Fruit fly (Drosophila melanogaster) whole organism, wandering third instar larva: Measurements from ENCODE around the gene Polr1B.

Experiments used
- CG32264 ChIP-seq: fragments of 200-800 bp; sonication (Bioruptor generic); optimal IDR thresholded peaks from 2 replicates; lab custom pipeline; 2016; ENCODE audit warnings: missing biosample characterization, missing genetic modification characterization
- CG9705 ChIP-seq: fragments of 200-800 bp; sonication (Bioruptor generic); optimal IDR thresholded peaks from 2 replicates; lab custom pipeline; 2018; ENCODE audit warnings: missing biosample characterization, mild to moderate bottlenecking, missing genetic modification characterization
- CrebA ChIP-seq: fragments of 200-800 bp; sonication (Bioruptor generic); optimal IDR thresholded peaks from 2 replicates; lab custom pipeline; 2016; ENCODE audit warnings: missing biosample characterization, mild to moderate bottlenecking, missing genetic modification characterization, borderline replicate concordance
- Dfd ChIP-seq: fragments of >200 bp; optimal IDR thresholded peaks from 2 replicates; lab custom pipeline; 2017; ENCODE audit warnings: missing biosample characterization, missing genetic modification characterization
- Dif ChIP-seq: fragments of 200-275, 200-300 bp; sonication (Bioruptor generic); optimal IDR thresholded peaks from 2 replicates; lab custom pipeline; 2018; ENCODE audit warnings: missing biosample characterization, missing genetic modification characterization; ENCODE audit not compliant: partially characterized antibody
- GATAd ChIP-seq: sonication (Bioruptor generic); optimal IDR thresholded peaks from 2 replicates; lab custom pipeline; 2016; ENCODE audit warnings: missing biosample characterization, missing genetic modification characterization
- HLH106 ChIP-seq: fragments of 200-800 bp; optimal IDR thresholded peaks from 3 replicates; lab custom pipeline; 2019; ENCODE audit warnings: missing biosample characterization, mild to moderate bottlenecking, missing genetic modification characterization, moderate library complexity
- Hr78 ChIP-seq: fragments of >200 bp; optimal IDR thresholded peaks from 2 replicates; lab custom pipeline; 2017; ENCODE audit warnings: missing biosample characterization, missing genetic modification characterization
- Hr83 ChIP-seq: fragments of 200-300 bp; sonication (Bioruptor generic); optimal IDR thresholded peaks from 2 replicates; lab custom pipeline; 2016; ENCODE audit warnings: missing biosample characterization, mild to moderate bottlenecking, missing genetic modification characterization, moderate library complexity; ENCODE audit not compliant: poor library complexity, severe bottlenecking
- Mio ChIP-seq: sonication (Bioruptor generic); optimal IDR thresholded peaks from 2 replicates; lab custom pipeline; 2016; ENCODE audit warnings: missing biosample characterization, missing genetic modification characterization
- Myc ChIP-seq: fragments of >200 bp; optimal IDR thresholded peaks from 2 replicates; lab custom pipeline; 2017
- br ChIP-seq: fragments of 200-800 bp; sonication (Bioruptor generic); optimal IDR thresholded peaks from 2 replicates; lab custom pipeline; 2016; ENCODE audit warnings: missing biosample characterization, missing genetic modification characterization
- brk ChIP-seq: fragments of 200-800 bp; sonication (Bioruptor generic); optimal IDR thresholded peaks from 2 replicates; lab custom pipeline; 2016; ENCODE audit warnings: missing biosample characterization, mild to moderate bottlenecking, missing genetic modification characterization
- dl ChIP-seq, 2 experiments: fragments of 175-275, 200-275 bp in 1 of 2; fragments of 200-275 bp in 1 of 2; sonication (Bioruptor generic); optimal IDR thresholded peaks; lab custom pipeline; 2018; ENCODE audit warnings: mild to moderate bottlenecking in 2 of 2, missing biosample characterization in 2 of 2, missing genetic modification characterization in 2 of 2, moderate library complexity in 2 of 2; ENCODE audit not compliant: partially characterized antibody in 2 of 2, insufficient read depth in 1 of 2
- dmrt93B ChIP-seq: fragments of 200-800 bp; sonication (Bioruptor generic); optimal IDR thresholded peaks from 2 replicates; lab custom pipeline; 2018; ENCODE audit warnings: missing biosample characterization, mild to moderate bottlenecking, missing genetic modification characterization
- dsf ChIP-seq: sonication (Bioruptor generic); optimal IDR thresholded peaks from 2 replicates; lab custom pipeline; 2016; ENCODE audit warnings: missing biosample characterization, missing genetic modification characterization, borderline replicate concordance
- ey ChIP-seq: fragments of 200-800 bp; sonication (Bioruptor generic); optimal IDR thresholded peaks from 2 replicates; lab custom pipeline; 2016; ENCODE audit warnings: missing biosample characterization, missing genetic modification characterization
- foxo ChIP-seq, 2 experiments: fragments of 200-800 bp; sonication (Bioruptor generic); optimal IDR thresholded peaks; 2 replicates in 1 of 2; 3 replicates in 1 of 2; lab custom pipeline; 2016 to 2017; ENCODE audit warnings: missing biosample characterization in 2 of 2, missing genetic modification characterization in 2 of 2
- h ChIP-seq: fragments of 200-800 bp; sonication (Bioruptor generic); optimal IDR thresholded peaks from 3 replicates; lab custom pipeline; 2016; ENCODE audit warnings: missing biosample characterization, mild to moderate bottlenecking, missing genetic modification characterization
- jim ChIP-seq: fragments of 175-275, 200-325 bp; sonication (Bioruptor generic); optimal IDR thresholded peaks from 2 replicates; lab custom pipeline; 2016; ENCODE audit warnings: missing biosample characterization, mild to moderate bottlenecking, missing genetic modification characterization
- lola ChIP-seq: fragments of >200 bp; optimal IDR thresholded peaks from 2 replicates; lab custom pipeline; 2017; ENCODE audit warnings: missing biosample characterization, missing genetic modification characterization
- psq ChIP-seq: fragments of 200-800 bp; sonication (Bioruptor generic); optimal IDR thresholded peaks from 3 replicates; lab custom pipeline; 2017; ENCODE audit warnings: missing biosample characterization, mild to moderate bottlenecking, missing genetic modification characterization, moderate library complexity
- rgr ChIP-seq: fragments of 200-800 bp; sonication (Bioruptor generic); optimal IDR thresholded peaks from 3 replicates; lab custom pipeline; 2016; ENCODE audit warnings: missing biosample characterization, mild to moderate bottlenecking, missing genetic modification characterization
- sage ChIP-seq: fragments of 200-800 bp; sonication (Bioruptor generic); optimal IDR thresholded peaks from 2 replicates; lab custom pipeline; 2016; ENCODE audit warnings: missing biosample characterization, mild to moderate bottlenecking, missing genetic modification characterization
- sv ChIP-seq: fragments of 200-800 bp; sonication (Bioruptor generic); optimal IDR thresholded peaks from 3 replicates; lab custom pipeline; 2016; ENCODE audit warnings: missing biosample characterization, missing genetic modification characterization
- usp ChIP-seq: fragments of >200 bp; optimal IDR thresholded peaks from 2 replicates; lab custom pipeline; 2017; ENCODE audit warnings: missing biosample characterization, missing genetic modification characterization
- woc ChIP-seq: sonication (Bioruptor generic); optimal IDR thresholded peaks from 2 replicates; lab custom pipeline; 2016; ENCODE audit warnings: missing biosample characterization, mild to moderate bottlenecking, missing genetic modification characterization

Gene Polr1B

dm6 chr2L:403627-404575 is at the start of gene Polr1B:
Polr1B (plus strand) TSS chr2L:404285.
- TF ChIP-seq Hr78 (GFP tag; lab: Kevin White, UChicago) (no peak), Dif (GFP tag; lab: Kevin White, UChicago) (no peak), dl (GFP tag; optimal IDR thresholded peaks at IDR 0.05; lab: Kevin White, UChicago; ENCODE audit: insufficient read depth in 1 of 2, partially characterized antibody in 2 of 2) (no peak), lola (GFP tag; lab: Kevin White, UChicago) (no peak), woc (GFP tag; lab: Kevin White, UChicago) (peak; percentile 70), CG9705 (GFP tag; lab: Kevin White, UChicago) (peak; percentile 18), Myc (lab: Kevin White, UChicago) (peak; percentile 74)

- TF ChIP-seq psq (GFP tag; lab: Kevin White, UChicago) (no peak), sage (no peak)
Measured at dm6 chr2L:356234-356633, 47.9 kb upstream of the Polr1B start.

- TF ChIP-seq h: no peak
- TF ChIP-seq Hr83 (GFP tag; lab: Kevin White, UChicago): peak; percentile 0
- TF ChIP-seq foxo (GFP tag; optimal IDR thresholded peaks at IDR 0.05; lab: Kevin White, UChicago): no peak
- TF ChIP-seq, all 38 proteins: peak for 1
Measured at dm6 chr2L:357556-358130, 46.4 kb upstream of the Polr1B start, which contains the start of gene Ent1. Ent1 (minus strand) TSS chr2L:357874.

dm6 chr2L:366876-367275 is 37.2 kb upstream of the Polr1B start:
- TF ChIP-seq h (no peak), GATAd (GFP tag; lab: Kevin White, UChicago) (no peak), CG9705 (GFP tag; lab: Kevin White, UChicago) (no peak), ey (GFP tag; lab: Kevin White, UChicago) (no peak), Hr83 (GFP tag; lab: Kevin White, UChicago) (no peak), HLH106 (no peak), woc (GFP tag; lab: Kevin White, UChicago) (no peak), usp (GFP tag; lab: Kevin White, UChicago) (no peak), psq (GFP tag; lab: Kevin White, UChicago) (no peak), dl (GFP tag; optimal IDR thresholded peaks at IDR 0.05; lab: Kevin White, UChicago; ENCODE audit: insufficient read depth in 1 of 2, partially characterized antibody in 2 of 2) (no peak), rgr (GFP tag; lab: Kevin White, UChicago) (no peak), Mio (GFP tag; lab: Kevin White, UChicago) (no peak), Hr78 (GFP tag; lab: Kevin White, UChicago) (no peak), foxo (GFP tag; optimal IDR thresholded peaks at IDR 0.05; lab: Kevin White, UChicago) (no peak), dsf (no peak), CG32264 (GFP tag; lab: Kevin White, UChicago) (no peak), Dif (GFP tag; lab: Kevin White, UChicago) (no peak), jim (GFP tag; lab: Kevin White, UChicago) (no peak), brk (no peak), Dfd (no peak)

- TF ChIP-seq psq (GFP tag; lab: Kevin White, UChicago): peak; percentile 5
- TF ChIP-seq Dfd: no peak
- no peak for TF ChIP-seq brk
- no peak for TF ChIP-seq foxo (GFP tag; optimal IDR thresholded peaks at IDR 0.05; lab: Kevin White, UChicago)
- TF ChIP-seq Myc (lab: Kevin White, UChicago): no peak
- no peak for TF ChIP-seq Hr83 (GFP tag; lab: Kevin White, UChicago)
Measured at dm6 chr2L:368398-369008, 35.6 kb upstream of the Polr1B start.

dm6 chr2L:369811-370210 is 34.3 kb upstream of the Polr1B start:
- TF ChIP-seq CG32264 (GFP tag; lab: Kevin White, UChicago) (no peak), jim (GFP tag; lab: Kevin White, UChicago) (no peak), Dif (GFP tag; lab: Kevin White, UChicago) (no peak), Myc (lab: Kevin White, UChicago) (no peak), sv (GFP tag; lab: Kevin White, UChicago) (no peak), Hr83 (GFP tag; lab: Kevin White, UChicago) (no peak), br (GFP tag; lab: Kevin White, UChicago) (no peak), dmrt93B (no peak), CG9705 (GFP tag; lab: Kevin White, UChicago) (no peak), CrebA (no peak)
- TF ChIP-seq, all 38 proteins: peak for 0
